Fruit fly (Drosophila melanogaster) ovary, adult (tissue): ENCODE results near the gene CheA75a.

Experiments used
- CG17801 ChIP-seq: fragments of 200-800 bp; optimal IDR thresholded peaks from 2 replicates; lab custom pipeline; 2019; ENCODE audit warnings: missing biosample characterization, mild to moderate bottlenecking, missing genetic modification characterization, moderate library complexity; ENCODE audit not compliant: partially characterized antibody

The CheA75a gene

dm6 chr3L:18272321-18273054, 20.6 kb downstream of the CheA75a start:
- no peak for TF ChIP-seq CG17801 (GFP tag; lab: Kevin White, UChicago)

- TF ChIP-seq CG17801 (GFP tag; lab: Kevin White, UChicago) = no peak
Observed at dm6 chr3L:18273121-18273520, 21.2 kb downstream of the CheA75a start.

dm6 chr3L:18274188-18274587, 22.3 kb downstream of the CheA75a start:
- TF ChIP-seq CG17801 (GFP tag; lab: Kevin White, UChicago) = no peak

dm6 chr3L:18275888-18276287, 24.0 kb downstream of the CheA75a start:
- no peak for TF ChIP-seq CG17801 (GFP tag; lab: Kevin White, UChicago)

- no peak for TF ChIP-seq CG17801 (GFP tag; lab: Kevin White, UChicago)
Observed at dm6 chr3L:18276602-18277001, 24.7 kb downstream of the CheA75a start.

dm6 chr3L:18281236-18281635, 29.3 kb downstream of the CheA75a start:
- no peak for TF ChIP-seq CG17801 (GFP tag; lab: Kevin White, UChicago)

- no peak for TF ChIP-seq CG17801 (GFP tag; lab: Kevin White, UChicago)
Observed at dm6 chr3L:18289993-18290727, 38.3 kb downstream of the CheA75a start.

- TF ChIP-seq CG17801 (GFP tag; lab: Kevin White, UChicago) = no peak
Observed at dm6 chr3L:18294212-18294944, 42.5 kb downstream of the CheA75a start, which contains the start of gene CG5103. CG5103 (minus strand) TSS chr3L:18294262.

dm6 chr3L:18296452-18296851, 44.6 kb downstream of the CheA75a start:
- TF ChIP-seq CG17801 (GFP tag; lab: Kevin White, UChicago) = no peak

- no peak for TF ChIP-seq CG17801 (GFP tag; lab: Kevin White, UChicago)
Observed at dm6 chr3L:18297328-18297727, 45.4 kb downstream of the CheA75a start.

dm6 chr3L:18301160-18301559, 49.3 kb downstream of the CheA75a start, which contains the start of gene CG13700:
CG13700 (minus strand) TSS chr3L:18301260.
- no peak for TF ChIP-seq CG17801 (GFP tag; lab: Kevin White, UChicago)

- TF ChIP-seq CG17801 (GFP tag; lab: Kevin White, UChicago) = no peak
Observed at dm6 chr3L:18302021-18302420, 50.1 kb downstream of the CheA75a start.
